Worm (Caenorhabditis elegans): ENCODE measurements around the gene eak-3.

Gene eak-3

DNA sequence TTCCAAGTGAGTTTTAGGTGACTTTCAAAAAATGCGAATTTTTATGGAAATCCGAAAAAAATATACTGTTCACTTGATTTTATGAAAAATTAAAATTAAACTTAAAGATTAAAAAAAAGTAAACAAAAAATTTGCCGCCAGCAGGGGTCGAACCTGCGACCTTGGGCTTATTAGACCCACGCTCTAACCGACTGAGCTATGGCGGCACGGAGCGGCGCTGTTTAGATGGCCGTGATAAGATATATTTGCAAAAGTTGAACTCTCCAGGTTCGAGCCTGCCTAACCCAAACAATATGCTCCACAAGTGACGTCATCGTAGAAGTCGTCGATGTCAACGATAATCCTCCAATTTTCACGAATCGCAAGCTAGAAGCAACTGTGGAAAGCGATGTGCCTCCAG, 11.7 kb downstream of the eak-3 start (continued):
- TF ChIP-seq lin-26 (GFP tag; IDR thresholded peaks at IDR 0.05) (0 out of 2 replicates have a peak, but pooled peaks have one; percentile 50), snpc-1.3 (tag; optimal IDR thresholded peaks at IDR 0.05; ENCODE audit: insufficient read depth) (no peak), snpc-1.1 (tag; optimal IDR thresholded peaks at IDR 0.05; ENCODE audit: insufficient read depth) (no peak), D2030.7 (GFP tag; IDR thresholded peaks at IDR 0.05) (peak; percentile 56), C06A6.2 (GFP tag; conservative IDR thresholded peaks at IDR 0.05) (no peak), Y79H2A.3 (GFP tag; conservative IDR thresholded peaks at IDR 0.05) (no peak), F57C9.4 (tag; optimal IDR thresholded peaks at IDR 0.05) (no peak), nhr-120 (GFP tag; IDR thresholded peaks at IDR 0.05) (no peak), ceh-100 (GFP tag; IDR thresholded peaks at IDR 0.05) (0 out of 2 replicates have a peak, but pooled peaks have one; percentile 16), zim-3 (tag; optimal IDR thresholded peaks at IDR 0.05) (no peak), ztf-22 (GFP tag; optimal IDR thresholded peaks at IDR 0.05) (no peak), snpc-3.4 (tag; optimal IDR thresholded peaks at IDR 0.05) (peak; percentile 20), die-1 (tag; optimal IDR thresholded peaks at IDR 0.05) (peak; percentile 51), xnd-1 (tag; optimal IDR thresholded peaks at IDR 0.05) (no peak), F22D6.2 (tag; optimal IDR thresholded peaks at IDR 0.05) (no peak), T26A5.8 (tag; optimal IDR thresholded peaks at IDR 0.05) (no peak), madf-10 (tag; optimal IDR thresholded peaks at IDR 0.05) (no peak), ekl-4 (GFP tag; IDR thresholded peaks at IDR 0.05) (no peak), let-526 (GFP tag; IDR thresholded peaks at IDR 0.05) (no peak), ceh-79 (tag; optimal IDR thresholded peaks at IDR 0.05) (no peak), gei-17 (GFP tag; optimal IDR thresholded peaks at IDR 0.05) (no peak), tbp1 (GFP tag; optimal IDR thresholded peaks at IDR 0.05) (peak; percentile 89), cebp-2 (GFP tag; IDR thresholded peaks at IDR 0.05) (no peak), attf-5 (GFP tag; optimal IDR thresholded peaks at IDR 0.05) (no peak), nhr-179 (tag; optimal IDR thresholded peaks at IDR 0.05) (no peak), lsy-27 (tag; optimal IDR thresholded peaks at IDR 0.05; ENCODE audit: borderline replicate concordance, insufficient read depth) (no peak), dox-1 (GFP tag; IDR thresholded peaks at IDR 0.05) (0 out of 2 replicates have a peak, but pooled peaks have one; percentile 23), lin-35 (GFP tag; optimal IDR thresholded peaks at IDR 0.05) (no peak), nhr-90 (tag; optimal IDR thresholded peaks at IDR 0.05) (no peak), ZK185.1 (tag; optimal IDR thresholded peaks at IDR 0.05; ENCODE audit: poor library complexity, severe bottlenecking) (no peak), lin-40 (tag; optimal IDR thresholded peaks at IDR 0.05) (no peak), mel-28 (tag; optimal IDR thresholded peaks at IDR 0.05; ENCODE audit: borderline replicate concordance) (no peak), somi-1 (GFP tag; optimal IDR thresholded peaks at IDR 0.05) (no peak), Y53G8AR.9 (GFP tag; conservative IDR thresholded peaks at IDR 0.05) (no peak), hmg-1.2 (GFP tag; IDR thresholded peaks at IDR 0.05) (no peak; the same call in 1 of the 2 replicates), lsl-1 (GFP tag; optimal IDR thresholded peaks at IDR 0.05) (peak; percentile 16), F37B4.10 (GFP tag; IDR thresholded peaks at IDR 0.05) (no peak), him-1 (tag; optimal IDR thresholded peaks at IDR 0.05) (no peak), ccch-3 (GFP tag; optimal IDR thresholded peaks at IDR 0.05) (no peak), fkh-3 (tag; optimal IDR thresholded peaks at IDR 0.05) (no peak), F23B12.7 (tag; optimal IDR thresholded peaks at IDR 0.05; ENCODE audit: insufficient read depth) (no peak), ama-1 (optimal IDR thresholded peaks at IDR 0.05) (no peak), ama-1 (GFP tag; optimal IDR thresholded peaks at IDR 0.05) (no peak), F57A8.1 (GFP tag; optimal IDR thresholded peaks at IDR 0.05) (no peak), cebp-1 (GFP tag; IDR thresholded peaks at IDR 0.05) (no peak), cebp-1 (tag; optimal IDR thresholded peaks at IDR 0.05) (no peak), Y95B8A.8 (GFP tag; IDR thresholded peaks at IDR 0.05) (no peak), ets-4 (GFP tag; optimal IDR thresholded peaks at IDR 0.05) (no peak), athp-1 (tag; optimal IDR thresholded peaks at IDR 0.05) (no peak)
